Worm (Caenorhabditis elegans) whole organism, midembryonic: ENCODE results near the gene spp-12.

Source experiments
- T22C8.4 ChIP-seq: fragments of 200-800 bp; sonication (Bioruptor generic); IDR thresholded peaks from 2 replicates; pipeline ENCODE4 v1.3.6; 2022; ENCODE audit warnings: missing genetic modification characterization, missing compliant biosample characterization
- cog-1 ChIP-seq: sonication (generic microtip); optimal IDR thresholded peaks from 2 replicates; lab custom pipeline; 2016; ENCODE audit warnings: missing genetic modification characterization, missing compliant biosample characterization
- flt-1 ChIP-seq: fragments of 200-800 bp; sonication (Bioruptor generic); IDR thresholded peaks from 2 replicates; pipeline ENCODE4 v1.3.6; 2022; ENCODE audit warnings: missing genetic modification characterization, missing compliant biosample characterization
- klf-2 ChIP-seq: fragments of 200-800 bp; sonication (Bioruptor generic); conservative IDR thresholded peaks from 2 replicates; pipeline ENCODE4 v1.3.6; 2022; ENCODE audit warnings: missing genetic modification reagents, missing genetic modification characterization, missing compliant biosample characterization
- med-1 ChIP-seq: sonication (generic microtip); optimal IDR thresholded peaks from 2 replicates; lab custom pipeline; 2017; ENCODE audit warnings: missing genetic modification characterization, mild to moderate bottlenecking, missing compliant biosample characterization, antibody characterized with exemption, missing genetic modification reagents; ENCODE audit not compliant: insufficient read depth
- ref-1 ChIP-seq: fragments of 200-800 bp; sonication (Bioruptor generic); conservative IDR thresholded peaks from 2 replicates; pipeline ENCODE4 v1.3.6; 2022; ENCODE audit warnings: missing genetic modification reagents, missing genetic modification characterization, missing compliant biosample characterization
- tab-1 ChIP-seq: fragments of 200-800 bp; sonication (Bioruptor generic); IDR thresholded peaks from 2 replicates; pipeline ENCODE4 v1.3.6; 2022; ENCODE audit warnings: missing genetic modification characterization, missing compliant biosample characterization
- ztf-23 ChIP-seq: fragments of 200-800 bp; sonication (Bioruptor generic); IDR thresholded peaks from 2 replicates; pipeline ENCODE4 v1.3.6; 2022; ENCODE audit warnings: missing genetic modification reagents, missing genetic modification characterization, missing compliant biosample characterization
- ztf-29 ChIP-seq: fragments of 200-800 bp; sonication (Bioruptor generic); IDR thresholded peaks from 2 replicates; pipeline ENCODE4 v1.3.6; 2022; ENCODE audit warnings: missing genetic modification reagents, missing genetic modification characterization, missing compliant biosample characterization

spp-12 gene

DNA sequence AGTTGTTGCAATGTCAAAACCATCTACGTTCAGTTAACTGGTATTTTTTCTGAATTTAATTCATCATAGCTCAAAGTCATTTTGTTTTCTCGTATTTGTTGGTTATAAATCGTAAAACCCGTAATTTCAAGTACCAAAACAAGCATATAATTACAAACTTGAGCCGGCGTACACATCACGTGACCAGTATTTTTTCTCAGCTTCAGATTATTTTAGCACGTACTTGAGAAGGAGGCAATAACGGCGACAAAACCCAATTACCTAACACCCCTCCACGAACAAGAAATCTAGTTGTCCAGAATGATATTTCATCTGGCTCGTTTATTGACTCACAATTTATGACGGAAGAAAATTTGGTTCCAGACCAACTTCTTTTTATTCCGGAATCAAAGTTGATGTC, 30.7 kb upstream of the spp-12 start, which contains the start of gene srx-135:
srx-135 (plus strand) TSS at position 301 of the 400 bp plus-strand sequence.
- TF ChIP-seq tab-1 (GFP tag; lab: Robert Waterston, UW) (no peak), T22C8.4 (GFP tag; lab: Robert Waterston, UW) (no peak), med-1 (GFP tag; lab: Kevin White, UChicago) (no peak), flt-1 (no peak), ztf-23 (GFP tag; lab: Robert Waterston, UW) (no peak), ztf-29 (no peak), klf-2 (GFP tag; lab: Robert Waterston, UW) (no peak), ref-1 (GFP tag; lab: Robert Waterston, UW) (no peak), cog-1 (tag; lab: Kevin White, UChicago) (no peak)

DNA sequence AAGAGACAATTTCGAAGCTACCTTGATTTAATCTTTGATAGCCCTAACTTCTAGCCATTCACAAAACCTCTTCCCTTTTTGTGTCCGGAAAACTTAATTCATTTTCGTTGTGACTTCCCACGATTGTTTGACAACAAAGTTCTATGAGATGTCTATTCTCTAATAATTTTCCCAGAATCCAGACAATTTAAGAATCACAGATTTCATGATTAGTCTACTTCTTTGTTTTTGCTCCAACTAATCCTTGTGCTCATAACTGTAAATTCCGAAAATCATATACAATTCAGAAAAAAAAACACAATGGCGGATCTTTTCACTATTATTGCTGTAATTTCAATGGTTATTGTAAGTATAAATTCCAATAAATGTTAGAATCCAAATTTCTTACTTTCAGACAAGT, 27.1 kb upstream of the spp-12 start, which contains the start of gene srx-137:
srx-137 (plus strand) TSS at position 301 of the 400 bp plus-strand sequence.
- TF ChIP-seq T22C8.4 (GFP tag; lab: Robert Waterston, UW): no peak
- TF ChIP-seq med-1 (GFP tag; lab: Kevin White, UChicago): no peak
- TF ChIP-seq tab-1 (GFP tag; lab: Robert Waterston, UW): no peak
- TF ChIP-seq klf-2 (GFP tag; lab: Robert Waterston, UW): no peak
- TF ChIP-seq ztf-23 (GFP tag; lab: Robert Waterston, UW): no peak
- TF ChIP-seq flt-1: no peak
- TF ChIP-seq ref-1 (GFP tag; lab: Robert Waterston, UW): no peak
- TF ChIP-seq cog-1 (tag; lab: Kevin White, UChicago): no peak
- no peak for TF ChIP-seq ztf-29

DNA sequence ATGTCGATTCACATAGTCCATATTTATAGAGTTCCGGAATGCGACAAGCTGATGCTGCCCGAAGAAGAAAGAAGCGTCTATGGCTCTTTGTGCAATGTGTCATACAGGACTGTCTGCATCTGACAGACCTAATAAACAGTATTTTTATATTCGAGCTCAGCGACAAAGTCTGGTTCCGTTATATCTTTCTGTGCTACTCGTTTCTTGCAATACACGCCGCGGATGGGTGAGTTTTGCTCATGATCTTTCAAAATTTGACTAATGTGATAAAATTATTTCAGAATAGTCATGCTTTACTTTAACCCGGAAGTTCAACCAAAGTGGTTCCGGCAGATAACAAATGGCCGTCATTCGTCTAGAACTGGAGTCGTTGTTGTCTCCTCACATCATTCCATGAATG, 25.9 kb upstream of the spp-12 start:
- TF ChIP-seq T22C8.4 (GFP tag; lab: Robert Waterston, UW) (no peak), ztf-23 (GFP tag; lab: Robert Waterston, UW) (no peak), klf-2 (GFP tag; lab: Robert Waterston, UW) (no peak), med-1 (GFP tag; lab: Kevin White, UChicago) (no peak), tab-1 (GFP tag; lab: Robert Waterston, UW) (no peak), ztf-29 (no peak), flt-1 (no peak), cog-1 (tag; lab: Kevin White, UChicago) (no peak), ref-1 (GFP tag; lab: Robert Waterston, UW) (no peak)

DNA sequence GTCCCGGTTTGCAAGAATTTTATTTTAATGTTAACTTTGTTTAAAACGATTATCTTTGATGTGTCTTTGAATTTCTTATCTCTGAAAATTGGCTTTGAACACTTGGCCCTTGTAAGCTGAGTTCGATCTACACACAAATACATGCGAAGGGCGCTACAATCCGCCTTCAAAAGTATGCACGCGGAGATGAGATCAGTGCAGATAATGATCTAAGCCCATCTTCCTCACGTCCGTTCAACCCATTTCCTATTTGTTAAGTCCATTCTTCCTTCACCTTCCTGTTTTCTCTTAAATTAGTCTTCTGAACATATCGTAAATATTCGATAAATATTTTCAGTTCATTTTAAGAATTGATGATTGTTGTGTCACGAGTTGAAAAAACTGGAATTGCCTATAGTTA, 23.3 kb upstream of the spp-12 start, which contains the start of gene nhr-175:
nhr-175 (plus strand) TSS at position 339 of the 400 bp plus-strand sequence.
- TF ChIP-seq klf-2 (GFP tag; lab: Robert Waterston, UW) (no peak), med-1 (GFP tag; lab: Kevin White, UChicago) (no peak), ztf-29 (no peak), ztf-23 (GFP tag; lab: Robert Waterston, UW) (no peak), T22C8.4 (GFP tag; lab: Robert Waterston, UW) (no peak), ref-1 (GFP tag; lab: Robert Waterston, UW) (no peak), flt-1 (no peak), tab-1 (GFP tag; lab: Robert Waterston, UW) (no peak), cog-1 (tag; lab: Kevin White, UChicago) (no peak)

DNA sequence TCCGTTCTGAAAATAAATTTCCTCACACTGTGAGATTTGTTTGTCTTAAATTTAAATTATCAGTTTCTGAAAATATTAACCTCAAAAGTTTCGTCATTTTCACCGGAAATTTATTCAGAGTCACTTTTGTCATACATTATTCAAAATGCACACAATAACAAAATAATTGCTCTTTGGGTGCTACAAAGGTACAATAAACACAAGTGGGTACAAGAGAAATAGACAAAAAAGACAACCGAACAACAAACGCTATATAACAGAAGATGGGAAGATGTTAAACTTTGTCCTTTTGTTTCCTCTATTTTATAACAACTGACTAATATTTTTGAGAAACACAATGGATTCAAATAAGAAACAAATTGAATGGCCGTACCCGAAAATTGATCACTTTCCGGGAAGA, 20.1 kb upstream of the spp-12 start:
- TF ChIP-seq med-1 (GFP tag; lab: Kevin White, UChicago): no peak
- no peak for TF ChIP-seq ref-1 (GFP tag; lab: Robert Waterston, UW)
- no peak for TF ChIP-seq flt-1
- TF ChIP-seq cog-1 (tag; lab: Kevin White, UChicago): no peak
- TF ChIP-seq ztf-29: no peak
- no peak for TF ChIP-seq klf-2 (GFP tag; lab: Robert Waterston, UW)
- TF ChIP-seq tab-1 (GFP tag; lab: Robert Waterston, UW): no peak

DNA sequence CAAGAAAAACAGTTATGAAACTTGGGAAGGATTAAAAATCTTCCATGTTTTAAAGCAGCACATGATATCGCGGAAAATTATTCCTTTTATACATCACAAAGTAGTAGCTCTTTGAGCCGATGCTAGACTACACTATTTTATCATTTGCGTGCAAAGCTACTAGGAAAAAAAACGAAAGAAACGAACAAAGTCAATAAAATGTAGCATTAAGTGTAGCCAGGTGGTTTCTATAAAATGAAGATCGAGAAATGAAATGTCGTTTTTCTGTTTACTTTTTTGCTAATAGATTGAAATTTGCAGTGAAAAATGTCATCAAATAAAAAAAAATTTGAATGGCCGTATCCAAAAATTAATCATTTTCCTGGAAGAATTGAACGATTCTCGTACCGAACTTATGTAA, 16.7 kb upstream of the spp-12 start, which contains the start of gene cpt-5:
cpt-5 (plus strand) TSS at position 301 of the 400 bp plus-strand sequence.
- TF ChIP-seq ztf-23 (GFP tag; lab: Robert Waterston, UW) (no peak), flt-1 (no peak), ref-1 (GFP tag; lab: Robert Waterston, UW) (no peak), med-1 (GFP tag; lab: Kevin White, UChicago) (no peak), klf-2 (GFP tag; lab: Robert Waterston, UW) (no peak), tab-1 (GFP tag; lab: Robert Waterston, UW) (no peak), cog-1 (tag; lab: Kevin White, UChicago) (no peak), ztf-29 (no peak), T22C8.4 (GFP tag; lab: Robert Waterston, UW) (no peak)

DNA sequence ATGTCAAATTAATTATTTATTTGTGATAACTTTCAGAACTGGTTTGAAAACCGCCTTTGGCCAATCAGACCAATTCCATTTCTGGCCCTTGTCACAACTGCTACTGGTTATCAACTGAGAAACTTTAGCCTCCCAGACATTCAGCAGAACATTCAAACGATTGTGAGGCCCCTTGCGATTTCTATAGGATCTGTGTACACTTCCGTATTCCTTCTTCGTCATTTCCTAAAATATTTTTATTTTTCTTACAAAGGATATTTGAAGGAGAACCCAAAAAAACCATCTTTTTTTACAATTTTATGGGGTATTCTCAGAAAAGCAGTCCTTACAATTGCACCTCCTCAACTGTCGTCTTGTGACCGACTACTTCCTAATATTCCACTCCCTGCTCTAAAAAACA, 16.3 kb upstream of the spp-12 start:
- no peak for TF ChIP-seq flt-1
- TF ChIP-seq ref-1 (GFP tag; lab: Robert Waterston, UW): no peak
- no peak for TF ChIP-seq cog-1 (tag; lab: Kevin White, UChicago)
- no peak for TF ChIP-seq ztf-29
- no peak for TF ChIP-seq T22C8.4 (GFP tag; lab: Robert Waterston, UW)
- TF ChIP-seq med-1 (GFP tag; lab: Kevin White, UChicago): no peak
- no peak for TF ChIP-seq tab-1 (GFP tag; lab: Robert Waterston, UW)
- TF ChIP-seq klf-2 (GFP tag; lab: Robert Waterston, UW): no peak
- no peak for TF ChIP-seq ztf-23 (GFP tag; lab: Robert Waterston, UW)

DNA sequence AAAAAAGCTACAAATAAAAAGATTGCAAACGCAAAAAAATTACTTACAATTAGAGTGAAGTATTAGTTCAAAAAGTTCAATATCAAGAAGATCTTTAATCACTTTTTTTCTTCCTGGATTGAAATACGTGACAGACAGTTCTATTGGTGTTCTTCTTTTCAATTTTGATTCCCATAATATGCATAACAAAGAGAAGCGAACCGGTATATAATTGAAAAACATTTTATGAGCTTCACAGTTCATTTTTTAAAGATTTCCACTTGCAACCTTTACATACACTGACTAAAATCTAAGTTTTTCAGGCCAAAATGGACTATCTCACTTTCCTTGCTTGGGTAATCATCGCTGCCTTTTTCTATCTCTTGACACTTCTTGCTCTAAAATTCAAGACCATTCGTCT, 13.1 kb upstream of the spp-12 start, which contains the start of gene T22G5.1:
T22G5.1 (plus strand) TSS at position 301 of the 400 bp plus-strand sequence.
- TF ChIP-seq T22C8.4 (GFP tag; lab: Robert Waterston, UW) (no peak), flt-1 (no peak), ztf-23 (GFP tag; lab: Robert Waterston, UW) (no peak), klf-2 (GFP tag; lab: Robert Waterston, UW) (no peak), cog-1 (tag; lab: Kevin White, UChicago) (no peak), med-1 (GFP tag; lab: Kevin White, UChicago) (no peak), ztf-29 (no peak), ref-1 (GFP tag; lab: Robert Waterston, UW) (no peak), tab-1 (GFP tag; lab: Robert Waterston, UW) (no peak)

DNA sequence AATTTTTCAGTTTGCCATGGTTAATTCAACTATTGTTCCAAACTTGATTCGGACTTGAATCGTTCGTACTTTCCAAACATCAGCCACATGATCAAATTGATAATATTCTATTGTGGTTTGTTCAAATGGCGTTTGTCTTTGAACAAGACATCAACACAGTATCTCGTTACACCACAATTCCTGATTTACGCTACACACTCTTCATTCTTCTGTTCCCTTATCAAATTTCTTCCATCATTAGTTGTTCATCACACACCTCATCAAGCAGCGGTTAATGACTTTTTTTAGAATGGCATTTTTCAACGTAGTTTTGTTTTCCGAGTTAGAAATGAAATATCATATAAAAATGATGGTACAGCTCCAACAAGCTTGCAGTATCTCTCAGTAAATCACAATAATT, 11.4 kb upstream of the spp-12 start:
- TF ChIP-seq flt-1 (no peak), tab-1 (GFP tag; lab: Robert Waterston, UW) (no peak), ref-1 (GFP tag; lab: Robert Waterston, UW) (no peak), cog-1 (tag; lab: Kevin White, UChicago) (no peak), klf-2 (GFP tag; lab: Robert Waterston, UW) (no peak), T22C8.4 (GFP tag; lab: Robert Waterston, UW) (no peak), ztf-23 (GFP tag; lab: Robert Waterston, UW) (no peak), med-1 (GFP tag; lab: Kevin White, UChicago) (no peak), ztf-29 (no peak)
